Worm (Caenorhabditis elegans): Measurements from ENCODE around the gene srsx-18.

ce11 chrV:5883735-5884134 lies 38.6 kb upstream of the srsx-18 start, which contains the start of gene C04E6.8:
- TF ChIP-seq spr-3 (GFP tag; optimal IDR thresholded peaks at IDR 0.05) (no peak), lin-13 (GFP tag; optimal IDR thresholded peaks at IDR 0.05) (no peak), unc-62 (GFP tag; optimal IDR thresholded peaks at IDR 0.05 in 1 of 2) (no peak), unc-62 (tag; optimal IDR thresholded peaks at IDR 0.05) (no peak), rbr-2 (tag; optimal IDR thresholded peaks at IDR 0.05) (no peak)
